Fruit fly (Drosophila melanogaster): ENCODE results near the gene CG12795.

The CG12795 gene

DNA sequence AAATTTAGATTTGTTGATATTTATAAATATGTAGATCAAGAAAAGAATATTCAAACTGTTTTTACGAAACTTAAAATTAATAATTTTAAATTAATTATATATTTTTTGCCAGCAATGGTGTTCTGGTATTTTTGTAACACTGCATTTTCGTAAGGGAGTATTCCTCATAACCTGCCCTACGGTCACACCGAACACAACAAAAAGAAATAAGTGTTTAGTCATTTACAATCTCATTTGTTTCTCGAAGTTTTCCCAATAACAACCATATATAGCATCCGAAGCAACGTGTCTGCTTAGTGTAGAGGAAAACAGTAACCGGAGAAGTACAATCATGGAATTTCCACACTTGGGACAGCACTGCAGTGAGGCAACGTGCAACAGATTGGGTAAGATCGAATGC lies at the start of gene CG12795:
CG12795 (plus strand) TSS at position 181 of the 400 bp plus-strand sequence.
- TF ChIP-seq dmrt93B (GFP tag; optimal IDR thresholded peaks at IDR 0.05) (no peak), Hnf4 (GFP tag; optimal IDR thresholded peaks at IDR 0.05) (no peak), usp (GFP tag; optimal IDR thresholded peaks at IDR 0.05) (no peak), CG9705 (GFP tag; optimal IDR thresholded peaks at IDR 0.05) (no peak), Sp1 (GFP tag; optimal IDR thresholded peaks at IDR 0.05) (no peak), Rel (GFP tag; optimal IDR thresholded peaks at IDR 0.05) (no peak), Rel (tag; optimal IDR thresholded peaks at IDR 0.05) (peak; percentile 30), brk (GFP tag; optimal IDR thresholded peaks at IDR 0.05) (no peak)

DNA sequence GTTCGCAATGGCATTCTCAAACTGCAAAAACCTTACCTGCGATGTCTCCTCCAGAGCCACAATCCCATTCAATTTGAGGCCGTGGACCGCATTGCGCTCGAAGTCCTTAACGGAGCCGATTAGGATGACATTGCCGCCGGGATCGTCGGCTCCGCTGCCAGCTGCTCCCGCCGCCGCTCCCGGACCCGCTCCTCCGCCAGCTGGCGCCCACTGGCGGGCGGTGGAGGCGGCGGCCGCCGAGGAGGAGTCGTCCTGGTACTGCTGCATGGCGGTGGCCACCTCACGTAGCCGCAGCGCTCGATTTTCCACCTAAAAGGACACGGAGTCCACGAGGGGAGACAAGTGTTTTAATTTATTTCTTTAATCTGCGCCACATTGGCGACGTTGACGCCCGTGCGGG lies 44.5 kb upstream of the CG12795 start:
- TF ChIP-seq Dfd (GFP tag; optimal IDR thresholded peaks at IDR 0.05) (peak; percentile 98), GATAd (GFP tag; optimal IDR thresholded peaks at IDR 0.05) (no peak), Hnf4 (GFP tag; optimal IDR thresholded peaks at IDR 0.05) (no peak), Dif (GFP tag; optimal IDR thresholded peaks at IDR 0.05; ENCODE audit: partially characterized antibody) (no peak), pan (optimal IDR thresholded peaks at IDR 0.05) (no peak)

DNA sequence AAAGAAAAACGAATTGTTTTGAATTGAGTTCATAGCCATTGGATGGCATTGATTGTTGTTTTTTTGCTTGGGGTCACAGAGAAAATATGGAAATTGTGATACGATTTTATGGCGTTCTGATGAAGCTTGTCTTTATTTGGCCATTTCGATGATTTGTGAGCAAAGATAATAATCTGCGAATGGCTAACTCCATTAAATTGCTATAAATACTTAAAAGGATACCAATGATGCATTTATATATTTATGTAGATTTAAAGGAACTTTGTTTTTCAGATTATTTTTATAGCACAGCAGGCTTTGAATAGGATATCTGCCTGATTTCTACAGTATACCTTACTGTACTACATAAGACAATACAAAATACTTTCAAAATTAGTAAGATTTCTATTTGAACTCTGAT lies 42.0 kb upstream of the CG12795 start, which contains the start of gene CG8840:
CG8840 (plus strand) TSS at position 301 of the 400 bp plus-strand sequence.
- TF ChIP-seq Hnf4 (GFP tag; optimal IDR thresholded peaks at IDR 0.05), result no peak
- TF ChIP-seq tai (GFP tag; optimal IDR thresholded peaks at IDR 0.05), result no peak
- TF ChIP-seq brk (GFP tag; optimal IDR thresholded peaks at IDR 0.05), result no peak
- no peak for TF ChIP-seq woc (GFP tag; optimal IDR thresholded peaks at IDR 0.05)
- TF ChIP-seq CG32264 (GFP tag; optimal IDR thresholded peaks at IDR 0.05), result no peak

DNA sequence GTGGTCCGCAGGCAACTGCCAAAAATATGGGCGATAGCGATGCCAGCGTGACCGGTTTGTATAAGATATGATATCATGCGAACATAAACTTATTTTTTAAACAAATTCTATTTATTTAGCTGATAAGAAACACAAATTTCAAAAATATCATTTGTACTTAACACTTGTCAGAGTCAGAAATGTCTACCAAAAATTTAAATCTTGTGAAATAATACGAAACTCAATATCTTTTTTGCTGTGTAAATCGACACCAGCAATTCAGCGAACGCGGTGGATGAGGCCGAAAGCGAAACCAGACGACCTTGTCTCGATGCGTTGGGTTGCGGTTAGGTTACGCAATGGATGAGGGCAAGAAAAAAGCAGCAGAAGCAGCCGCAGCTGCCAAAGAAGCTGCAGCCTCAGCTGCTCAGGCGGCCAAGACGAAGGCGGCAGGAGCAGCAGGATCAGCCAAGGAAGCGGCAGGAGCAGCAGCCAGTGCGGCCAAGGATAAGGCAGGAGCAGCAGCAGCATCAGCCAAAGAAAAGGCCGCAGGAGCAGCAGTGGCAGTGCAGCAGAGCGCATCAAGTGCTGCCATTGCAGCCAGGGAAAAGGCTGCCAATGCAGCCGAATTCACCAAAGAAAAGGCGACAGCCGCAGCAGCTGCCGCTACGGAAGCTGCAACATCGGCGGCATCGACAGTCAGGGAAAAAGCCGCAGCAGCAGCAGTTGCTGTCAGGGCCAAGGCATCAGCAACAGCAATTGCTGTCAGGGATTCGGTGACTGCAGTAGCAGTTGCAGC lies 35.5 kb upstream of the CG12795 start, which contains the start of gene CG31952:
CG31952 (plus strand) TSS at position 167 of the 778 bp plus-strand sequence.
- TF ChIP-seq h (GFP tag; optimal IDR thresholded peaks at IDR 0.05) (peak; percentile 54), fru (GFP tag; optimal IDR thresholded peaks at IDR 0.05) (peak; percentile 40), GATAd (GFP tag; optimal IDR thresholded peaks at IDR 0.05) (no peak), usp (GFP tag; optimal IDR thresholded peaks at IDR 0.05) (no peak), rgr (GFP tag; optimal IDR thresholded peaks at IDR 0.05) (peak; percentile 31), ey (GFP tag; optimal IDR thresholded peaks at IDR 0.05) (peak; percentile 28), Rel (GFP tag; optimal IDR thresholded peaks at IDR 0.05) (no peak), Rel (tag; optimal IDR thresholded peaks at IDR 0.05) (no peak), HLH106 (tag; optimal IDR thresholded peaks at IDR 0.05) (no peak), foxo (GFP tag; optimal IDR thresholded peaks at IDR 0.05) (peak in 1 of 2 experiments; percentile 41), Dfd (GFP tag; optimal IDR thresholded peaks at IDR 0.05) (no peak)

DNA sequence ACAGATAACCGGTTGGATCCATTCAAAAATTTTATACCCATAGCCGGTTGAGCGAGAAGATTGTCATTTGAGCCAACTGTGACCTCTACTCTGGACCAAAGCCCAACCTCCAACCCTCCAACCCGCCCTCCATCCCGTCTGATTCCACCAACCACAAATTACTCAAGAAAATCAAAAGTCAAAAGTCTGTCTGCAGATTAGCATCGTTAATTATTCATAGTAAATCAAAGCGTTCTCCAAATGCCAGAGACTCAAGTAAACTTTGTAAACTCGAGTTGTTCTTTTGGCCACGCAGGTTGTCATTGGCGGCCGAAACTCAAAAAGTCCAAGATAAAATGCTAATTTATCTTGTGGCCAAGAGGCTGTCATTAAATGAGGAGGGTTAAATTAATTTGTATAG lies 34.7 kb upstream of the CG12795 start:
- TF ChIP-seq fru (GFP tag; optimal IDR thresholded peaks at IDR 0.05), result no peak
- no peak for TF ChIP-seq usp (GFP tag; optimal IDR thresholded peaks at IDR 0.05)
- no peak for TF ChIP-seq foxo (GFP tag; optimal IDR thresholded peaks at IDR 0.05)

DNA sequence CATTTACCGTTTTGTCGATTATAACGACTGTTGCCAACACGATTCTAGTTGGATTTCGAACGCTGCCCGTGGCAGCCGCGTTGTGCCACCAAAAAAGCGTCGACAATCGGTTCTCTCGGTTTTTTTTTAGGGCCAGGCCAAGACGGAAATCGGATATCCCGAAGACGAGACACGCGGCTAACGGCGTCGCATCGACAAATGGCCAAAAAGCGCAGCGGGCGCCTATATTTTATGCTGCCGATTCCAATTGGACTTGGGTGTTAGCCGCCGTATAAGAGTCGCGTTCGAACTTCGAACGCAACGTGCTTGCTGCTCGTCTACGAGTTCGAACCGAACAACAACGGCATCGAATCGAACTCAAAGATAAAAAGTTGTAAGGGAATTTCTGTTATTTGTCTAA lies 29.5 kb upstream of the CG12795 start:
- TF ChIP-seq brk (GFP tag; optimal IDR thresholded peaks at IDR 0.05) (no peak), br (GFP tag; optimal IDR thresholded peaks at IDR 0.05) (no peak), usp (GFP tag; optimal IDR thresholded peaks at IDR 0.05) (no peak), HLH106 (tag; optimal IDR thresholded peaks at IDR 0.05) (no peak), CG9705 (GFP tag; optimal IDR thresholded peaks at IDR 0.05) (no peak), Mio (GFP tag; optimal IDR thresholded peaks at IDR 0.05) (no peak), Sp1 (GFP tag; optimal IDR thresholded peaks at IDR 0.05) (no peak), N (GFP tag; optimal IDR thresholded peaks at IDR 0.05) (no peak), Hr83 (GFP tag; optimal IDR thresholded peaks at IDR 0.05; ENCODE audit: poor library complexity, severe bottlenecking) (no peak), ey (GFP tag; optimal IDR thresholded peaks at IDR 0.05) (no peak), fru (GFP tag; optimal IDR thresholded peaks at IDR 0.05) (no peak), tai (GFP tag; optimal IDR thresholded peaks at IDR 0.05) (no peak)

DNA sequence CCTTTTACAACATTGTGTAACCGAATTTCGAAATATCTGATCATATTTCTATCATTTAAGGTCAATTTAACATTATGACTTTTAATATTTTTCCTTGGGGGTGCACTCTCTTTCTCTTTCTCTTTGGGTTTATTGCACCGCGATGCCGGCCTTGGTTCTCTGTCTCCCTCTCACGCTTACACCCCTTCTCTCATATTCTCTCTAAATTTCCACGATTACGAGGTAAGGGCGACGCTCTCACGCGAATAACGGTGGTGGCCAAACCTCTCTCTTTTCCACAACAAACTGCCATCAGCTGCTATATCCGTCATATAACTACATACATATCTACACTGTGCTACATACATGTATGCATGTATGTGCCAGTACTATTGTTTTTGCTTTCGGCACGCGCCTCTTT lies 26.3 kb upstream of the CG12795 start:
- TF ChIP-seq brk (GFP tag; optimal IDR thresholded peaks at IDR 0.05), result no peak
- TF ChIP-seq foxo (GFP tag; optimal IDR thresholded peaks at IDR 0.05), result no peak
- no peak for TF ChIP-seq Myc (optimal IDR thresholded peaks at IDR 0.05)
- TF ChIP-seq CG32264 (GFP tag; optimal IDR thresholded peaks at IDR 0.05), result no peak
- no peak for TF ChIP-seq Hr83 (GFP tag; optimal IDR thresholded peaks at IDR 0.05; ENCODE audit: poor library complexity, severe bottlenecking)
- no peak for TF ChIP-seq lola (GFP tag; optimal IDR thresholded peaks at IDR 0.05)
- no peak for TF ChIP-seq ey (GFP tag; optimal IDR thresholded peaks at IDR 0.05)
- no peak for TF ChIP-seq psq (GFP tag; optimal IDR thresholded peaks at IDR 0.05)
- TF ChIP-seq h (GFP tag; optimal IDR thresholded peaks at IDR 0.05), result no peak
- TF ChIP-seq OdsH (GFP tag; optimal IDR thresholded peaks at IDR 0.05), result no peak
- no peak for TF ChIP-seq N (GFP tag; optimal IDR thresholded peaks at IDR 0.05)
- TF ChIP-seq CrebA (GFP tag; optimal IDR thresholded peaks at IDR 0.05; ENCODE audit: borderline replicate concordance), result no peak
- TF ChIP-seq dsf (GFP tag; optimal IDR thresholded peaks at IDR 0.05; ENCODE audit: borderline replicate concordance), result no peak
- TF ChIP-seq pan (optimal IDR thresholded peaks at IDR 0.05), result no peak
- no peak for TF ChIP-seq woc (GFP tag; optimal IDR thresholded peaks at IDR 0.05)
- TF ChIP-seq tai (GFP tag; optimal IDR thresholded peaks at IDR 0.05), result no peak
- no peak for TF ChIP-seq usp (GFP tag; optimal IDR thresholded peaks at IDR 0.05)
